Worm (Caenorhabditis elegans): ENCODE results near the gene C33A12.3.

Gene C33A12.3

ce11 chrIV:9537500-9537899 lies 24.7 kb upstream of the C33A12.3 start:
- no peak for TF ChIP-seq saeg-2 (GFP tag; IDR thresholded peaks at IDR 0.05)
- TF ChIP-seq daf-12 (tag; optimal IDR thresholded peaks at IDR 0.05) = no peak
- TF ChIP-seq set-16 (GFP tag; IDR thresholded peaks at IDR 0.05) = no peak
- no peak for TF ChIP-seq ceh-62 (tag; optimal IDR thresholded peaks at IDR 0.05)
- TF ChIP-seq F10B5.3 (tag; optimal IDR thresholded peaks at IDR 0.05) = no peak
- TF ChIP-seq dmd-6 (GFP tag; IDR thresholded peaks at IDR 0.05) = peak; percentile 76
- no peak for TF ChIP-seq hlh-30 (tag; optimal IDR thresholded peaks at IDR 0.05; ENCODE audit: insufficient read depth)
- peak; percentile 21 for TF ChIP-seq T20F7.1 (GFP tag; optimal IDR thresholded peaks at IDR 0.05)
- no peak for TF ChIP-seq arid-1 (GFP tag; conservative IDR thresholded peaks at IDR 0.05)
- no peak for TF ChIP-seq Y75B8A.6 (GFP tag; IDR thresholded peaks at IDR 0.05)
- peak; percentile 25 for TF ChIP-seq nhr-28 (tag; optimal IDR thresholded peaks at IDR 0.05)
- TF ChIP-seq D1046.2 (GFP tag; IDR thresholded peaks at IDR 0.05) = no peak
- no peak for TF ChIP-seq egl-27 (tag; optimal IDR thresholded peaks at IDR 0.05)
- TF ChIP-seq spr-3 (GFP tag; optimal IDR thresholded peaks at IDR 0.05) = no peak
- TF ChIP-seq hif-1 (tag; optimal IDR thresholded peaks at IDR 0.05) = no peak
- TF ChIP-seq daf-16 (GFP tag; optimal IDR thresholded peaks at IDR 0.05) = no peak
- peak; percentile 28 for TF ChIP-seq daf-16 (tag; optimal IDR thresholded peaks at IDR 0.05)
- TF ChIP-seq hmg-1.1 (GFP tag; IDR thresholded peaks at IDR 0.05) = no peak
- TF ChIP-seq lim-7 (GFP tag; IDR thresholded peaks at IDR 0.05) = no peak
- TF ChIP-seq Y5F2A.4 (GFP tag; optimal IDR thresholded peaks at IDR 0.05) = no peak
- TF ChIP-seq pha-4 (GFP tag; IDR thresholded peaks at IDR 0.05) = no peak
- no peak for TF ChIP-seq pha-4 (tag; optimal IDR thresholded peaks at IDR 0.05)
- no peak for TF ChIP-seq tag-97 (GFP tag; IDR thresholded peaks at IDR 0.05)
- TF ChIP-seq aha-1 (tag) = no peak
- no peak for TF ChIP-seq attf-4 (tag; optimal IDR thresholded peaks at IDR 0.05)
- no peak for TF ChIP-seq nhr-42 (GFP tag; IDR thresholded peaks at IDR 0.05)
- TF ChIP-seq mdl-1 (tag; optimal IDR thresholded peaks at IDR 0.05) = no peak
- no peak for TF ChIP-seq nhr-102 (tag; optimal IDR thresholded peaks at IDR 0.05)
- no peak for TF ChIP-seq ZK337.2 (GFP tag; IDR thresholded peaks at IDR 0.05)
- peak; percentile 60 for TF ChIP-seq php-3 (GFP tag; IDR thresholded peaks at IDR 0.05)
- TF ChIP-seq ama-1 (optimal IDR thresholded peaks at IDR 0.05) = no peak
- TF ChIP-seq mep-1 (tag; optimal IDR thresholded peaks at IDR 0.05) = no peak
- TF ChIP-seq nhr-25 (tag; optimal IDR thresholded peaks at IDR 0.05; ENCODE audit: borderline replicate concordance, insufficient read depth) = no peak
- no peak for TF ChIP-seq fos-1 (tag; optimal IDR thresholded peaks at IDR 0.05)
- no peak for TF ChIP-seq cey-2 (tag; optimal IDR thresholded peaks at IDR 0.05; ENCODE audit: borderline replicate concordance, insufficient read depth)
- no peak for TF ChIP-seq vab-7 (GFP tag; IDR thresholded peaks at IDR 0.05)
- TF ChIP-seq daf-8 (GFP tag; IDR thresholded peaks at IDR 0.05) = no peak
- TF ChIP-seq lin-15B (tag; optimal IDR thresholded peaks at IDR 0.05) = no peak
- no peak for TF ChIP-seq unc-130 (GFP tag; optimal IDR thresholded peaks at IDR 0.05)
- peak; percentile 44 for TF ChIP-seq dve-1 (tag; optimal IDR thresholded peaks at IDR 0.05; ENCODE audit: insufficient read depth)
- no peak for TF ChIP-seq ztf-7 (tag; optimal IDR thresholded peaks at IDR 0.05)
- no peak for TF ChIP-seq Y48G9A.11 (GFP tag; IDR thresholded peaks at IDR 0.05)
- TF ChIP-seq sdz-12 (GFP tag; optimal IDR thresholded peaks at IDR 0.05) = no peak
- TF ChIP-seq lir-3 (tag; optimal IDR thresholded peaks at IDR 0.05) = no peak
- TF ChIP-seq mxl-3 (GFP tag; optimal IDR thresholded peaks at IDR 0.05) = no peak
- no peak for TF ChIP-seq zip-11 (GFP tag; IDR thresholded peaks at IDR 0.05)
- TF ChIP-seq zag-1 (tag; optimal IDR thresholded peaks at IDR 0.05) = no peak
- TF ChIP-seq lin-13 (GFP tag; optimal IDR thresholded peaks at IDR 0.05) = no peak
- TF ChIP-seq dmd-9 (GFP tag; IDR thresholded peaks at IDR 0.05) = no peak
- TF ChIP-seq snpc-4 (tag; optimal IDR thresholded peaks at IDR 0.05) = no peak
- no peak for TF ChIP-seq unc-62 (GFP tag; optimal IDR thresholded peaks at IDR 0.05 in 1 of 2)
- no peak for TF ChIP-seq unc-62 (tag; optimal IDR thresholded peaks at IDR 0.05)
- no peak for TF ChIP-seq egl-43 (GFP tag; IDR thresholded peaks at IDR 0.05)
